Fruit fly (Drosophila melanogaster) whole organism, embryonic: ENCODE results near the gene CG3566.

ENCODE experiments used
- Abd-B ChIP-seq: fragments of 200-800 bp; sonication (Bioruptor generic); optimal IDR thresholded peaks from 2 replicates; lab custom pipeline; 2018; ENCODE audit warnings: missing biosample characterization, mild to moderate bottlenecking, missing genetic modification characterization, moderate library complexity
- Atf3 ChIP-seq: fragments of 200-800 bp; sonication (Bioruptor generic); optimal IDR thresholded peaks from 3 replicates; lab custom pipeline; 2016; ENCODE audit warnings: missing biosample characterization, missing genetic modification characterization
- Atf6 ChIP-seq: fragments of 200-800 bp; sonication (Bioruptor generic); IDR thresholded peaks from 2 replicates; pipeline ENCODE4 v1.3.6; 2022; ENCODE audit warnings: missing biosample characterization, missing genetic modification characterization
- CG10959 ChIP-seq: fragments of 200-800 bp; sonication (Bioruptor generic); IDR thresholded peaks from 2 replicates; pipeline ENCODE4 v1.3.6; 2022; ENCODE audit warnings: missing biosample characterization, missing genetic modification characterization
- CG11695 ChIP-seq: fragments of 200-800 bp; sonication (Bioruptor generic); IDR thresholded peaks from 3 replicates; pipeline ENCODE4 v1.3.6; 2022; ENCODE audit warnings: missing biosample characterization, missing genetic modification characterization
- CG11723 ChIP-seq: fragments of 200-800 bp; sonication (Bioruptor generic); optimal IDR thresholded peaks from 2 replicates; lab custom pipeline; 2017; ENCODE audit warnings: missing biosample characterization, mild to moderate bottlenecking, missing genetic modification characterization
- CG13624 ChIP-seq: fragments of 200-800 bp; sonication (Bioruptor generic); optimal IDR thresholded peaks from 2 replicates; lab custom pipeline; 2016; ENCODE audit warnings: missing biosample characterization, missing genetic modification characterization
- CG14667 ChIP-seq: fragments of 200-800 bp; sonication (Bioruptor generic); IDR thresholded peaks from 2 replicates; pipeline ENCODE4 v1.3.6; 2022; ENCODE audit warnings: missing biosample characterization, missing genetic modification characterization
- CG14710 ChIP-seq: fragments of 200-800 bp; sonication (Bioruptor generic); optimal IDR thresholded peaks from 3 replicates; lab custom pipeline; 2019; ENCODE audit warnings: missing biosample characterization, mild to moderate bottlenecking, missing genetic modification characterization, moderate library complexity
- CG14860 ChIP-seq: fragments of 200-800 bp; sonication (Bioruptor generic); IDR thresholded peaks from 3 replicates; pipeline ENCODE4 v1.3.6; 2022; ENCODE audit warnings: missing biosample characterization, missing genetic modification characterization; ENCODE audit not compliant: partially characterized antibody
- CG16779 ChIP-seq: fragments of 200-800 bp; sonication (Bioruptor generic); IDR thresholded peaks from 2 replicates; pipeline ENCODE4 v1.3.6; 2022; ENCODE audit warnings: missing biosample characterization, missing genetic modification characterization
- CG16813 ChIP-seq: fragments of 200-800 bp; sonication (Bioruptor generic); IDR thresholded peaks from 3 replicates; pipeline ENCODE4 v1.3.6; 2022; ENCODE audit warnings: missing biosample characterization, missing genetic modification characterization; ENCODE audit not compliant: partially characterized antibody
- CG17568 ChIP-seq: fragments of 200-800 bp; sonication (Bioruptor generic); optimal IDR thresholded peaks from 2 replicates; lab custom pipeline; 2018; ENCODE audit warnings: missing biosample characterization, mild to moderate bottlenecking, missing genetic modification characterization, moderate library complexity
- CG1792 ChIP-seq: fragments of 200-800 bp; sonication (Bioruptor generic); optimal IDR thresholded peaks from 2 replicates; lab custom pipeline; 2016; ENCODE audit warnings: missing biosample characterization, missing genetic modification characterization
- CG30020 ChIP-seq: fragments of 200-800 bp; optimal IDR thresholded peaks from 2 replicates; lab custom pipeline; 2019; ENCODE audit warnings: missing biosample characterization, mild to moderate bottlenecking, missing genetic modification characterization, moderate library complexity
- CG31224 ChIP-seq: fragments of 200-800 bp; sonication (Bioruptor generic); IDR thresholded peaks from 2 replicates; pipeline ENCODE4 v1.3.6; 2022; ENCODE audit warnings: missing biosample characterization, missing genetic modification characterization
- CG32532 ChIP-seq: fragments of 200-800 bp; sonication (Bioruptor generic); IDR thresholded peaks from 2 replicates; pipeline ENCODE4 v1.3.6; 2022; ENCODE audit warnings: missing biosample characterization, missing genetic modification characterization
- CG34376 ChIP-seq: fragments of 200-800 bp; sonication (Bioruptor generic); optimal IDR thresholded peaks from 2 replicates; lab custom pipeline; 2018; ENCODE audit warnings: missing biosample characterization, mild to moderate bottlenecking, missing genetic modification characterization
- CG4360 ChIP-seq: fragments of 200-800 bp; sonication (Bioruptor generic); IDR thresholded peaks from 2 replicates; pipeline ENCODE4 v1.3.6; 2022; ENCODE audit warnings: missing biosample characterization, missing genetic modification characterization
- CG4404 ChIP-seq: fragments of 200-800 bp; sonication (Bioruptor generic); IDR thresholded peaks from 2 replicates; pipeline ENCODE4 v1.3.6; 2022; ENCODE audit warnings: missing biosample characterization, missing genetic modification characterization
- CG7271 ChIP-seq: fragments of 200-800 bp; sonication (Bioruptor generic); optimal IDR thresholded peaks from 2 replicates; lab custom pipeline; 2018; ENCODE audit warnings: missing biosample characterization, mild to moderate bottlenecking, missing genetic modification characterization, moderate library complexity
- CG7357 ChIP-seq: fragments of 200-800 bp; sonication (Bioruptor generic); IDR thresholded peaks from 3 replicates; pipeline ENCODE4 v1.3.6; 2022; ENCODE audit warnings: missing biosample characterization, missing genetic modification characterization
- CG7745 ChIP-seq: fragments of 200-800 bp; sonication (Bioruptor generic); optimal IDR thresholded peaks from 2 replicates; lab custom pipeline; 2018; ENCODE audit warnings: missing biosample characterization, mild to moderate bottlenecking, missing genetic modification characterization, moderate library complexity
- CG7839 ChIP-seq: fragments of 200-800 bp; sonication (Bioruptor generic); optimal IDR thresholded peaks from 3 replicates; lab custom pipeline; 2018; ENCODE audit warnings: missing biosample characterization, mild to moderate bottlenecking, missing genetic modification characterization, moderate library complexity
- D ChIP-seq, 2 experiments: fragments of 200-800 bp in 1 of 2; fragments of >200 bp in 1 of 2; sonication (Bioruptor generic) in 1 of 2; optimal IDR thresholded peaks; 2 replicates in 1 of 2; 3 replicates in 1 of 2; lab custom pipeline; 2017; ENCODE audit warnings: mild to moderate bottlenecking in 1 of 2, missing biosample characterization in 1 of 2, missing genetic modification characterization in 1 of 2, missing genetic modification reagents in 1 of 2
- Ets65A ChIP-seq: fragments of 200-800 bp; sonication (Bioruptor generic); peaks from one replicate; lab custom pipeline; 2016; ENCODE audit warnings: missing biosample characterization, missing genetic modification characterization
- GATAe ChIP-seq: fragments of 200-800 bp; sonication (Bioruptor generic); conservative IDR thresholded peaks from 2 replicates; pipeline ENCODE4 v1.3.6; 2022; ENCODE audit warnings: missing biosample characterization, missing genetic modification characterization
- H15 ChIP-seq: fragments of 200-800 bp; sonication (Bioruptor generic); IDR thresholded peaks from 3 replicates; pipeline ENCODE4 v1.3.6; 2022; ENCODE audit warnings: missing biosample characterization, missing genetic modification characterization
- Lhr ChIP-seq: fragments of 200-800 bp; sonication (Bioruptor generic); optimal IDR thresholded peaks from 3 replicates; lab custom pipeline; 2017; ENCODE audit warnings: mild to moderate bottlenecking, missing biosample characterization, missing genetic modification reagents, missing genetic modification characterization
- Lim3 ChIP-seq: fragments of 200-800 bp; sonication (Bioruptor generic); IDR thresholded peaks from 2 replicates; pipeline ENCODE4 v1.3.6; 2022; ENCODE audit warnings: missing biosample characterization, missing genetic modification characterization
- MTF-1 ChIP-seq: fragments of 200-800 bp; sonication (Bioruptor generic); optimal IDR thresholded peaks from 2 replicates; lab custom pipeline; 2018; ENCODE audit warnings: missing biosample characterization, mild to moderate bottlenecking, missing genetic modification characterization, borderline replicate concordance
- Meics ChIP-seq: fragments of 200-800 bp; sonication (Bioruptor generic); optimal IDR thresholded peaks from 2 replicates; lab custom pipeline; 2017; ENCODE audit warnings: missing biosample characterization, mild to moderate bottlenecking, missing genetic modification characterization
- Rfx ChIP-seq: fragments of 200-800 bp; sonication (Bioruptor generic); IDR thresholded peaks from 2 replicates; pipeline ENCODE4 v1.3.6; 2022; ENCODE audit warnings: missing biosample characterization, missing genetic modification characterization
- Sox102F ChIP-seq: fragments of 200-800 bp; sonication (Bioruptor generic); optimal IDR thresholded peaks from 2 replicates; lab custom pipeline; 2018; ENCODE audit warnings: missing biosample characterization, mild to moderate bottlenecking, missing genetic modification characterization, moderate library complexity
- Vsx1 ChIP-seq: fragments of 200-800 bp; sonication (Bioruptor generic); optimal IDR thresholded peaks from 2 replicates; lab custom pipeline; 2017; ENCODE audit warnings: missing biosample characterization, mild to moderate bottlenecking, missing genetic modification characterization, missing genetic modification reagents
- btn ChIP-seq: fragments of 200-800 bp; sonication (Bioruptor generic); optimal IDR thresholded peaks from 2 replicates; lab custom pipeline; 2016; ENCODE audit warnings: missing biosample characterization, missing genetic modification characterization
- chinmo ChIP-seq: fragments of 200-800 bp; sonication (Bioruptor generic); IDR thresholded peaks from 4 replicates; pipeline ENCODE4 v1.3.6; 2022; ENCODE audit warnings: missing biosample characterization, missing genetic modification characterization; ENCODE audit not compliant: partially characterized antibody
- cwo ChIP-seq: fragments of 200-800 bp; sonication (Bioruptor generic); optimal IDR thresholded peaks from 3 replicates; lab custom pipeline; 2017; ENCODE audit warnings: missing biosample characterization, missing genetic modification characterization, mild to moderate bottlenecking, moderate library complexity, missing genetic modification reagents
- dimm ChIP-seq: fragments of 200-800 bp; sonication (Bioruptor generic); IDR thresholded peaks from 2 replicates; pipeline ENCODE4 v1.3.6; 2022; ENCODE audit warnings: missing biosample characterization, missing genetic modification characterization
- jing ChIP-seq: fragments of 200-800 bp; sonication (Bioruptor generic); optimal IDR thresholded peaks from 2 replicates; lab custom pipeline; 2018; ENCODE audit warnings: missing biosample characterization, mild to moderate bottlenecking, missing genetic modification characterization
- kay ChIP-seq: fragments of 200-800 bp; sonication (Bioruptor generic); optimal IDR thresholded peaks from 2 replicates; lab custom pipeline; 2016; ENCODE audit warnings: missing biosample characterization, missing genetic modification characterization
- knrl ChIP-seq: fragments of 200-800 bp; sonication (Bioruptor generic); IDR thresholded peaks from 3 replicates; pipeline ENCODE4 v1.3.6; 2022; ENCODE audit warnings: missing biosample characterization, missing genetic modification characterization; ENCODE audit not compliant: partially characterized antibody
- lab ChIP-seq: fragments of 200-800 bp; sonication (Bioruptor generic); optimal IDR thresholded peaks from 3 replicates; lab custom pipeline; 2017; ENCODE audit warnings: missing biosample characterization, missing genetic modification characterization, mild to moderate bottlenecking, moderate library complexity, missing genetic modification reagents
- oc ChIP-seq: fragments of 200-800 bp; sonication (Bioruptor generic); optimal IDR thresholded peaks from 2 replicates; lab custom pipeline; 2018; ENCODE audit warnings: missing biosample characterization, mild to moderate bottlenecking, missing genetic modification characterization, moderate library complexity
- pan ChIP-seq, 4 experiments: fragments of >200 bp in 3 of 4; fragments of 200-800 bp in 1 of 4; sonication (Bioruptor generic) in 1 of 4; optimal IDR thresholded peaks in 3 of 4; IDR thresholded peaks in 1 of 4; 2 replicates each; pipeline versions ENCODE4 v1.3.6 to Lab custom; 2017 to 2022; ENCODE audit warnings: missing biosample characterization in 2 of 4, missing genetic modification characterization in 2 of 4, mixed read lengths in 1 of 4
- salm ChIP-seq: fragments of 200-800 bp; sonication (Bioruptor generic); optimal IDR thresholded peaks from 2 replicates; lab custom pipeline; 2018; ENCODE audit warnings: missing biosample characterization, mild to moderate bottlenecking, missing genetic modification characterization
- seq ChIP-seq: fragments of 200-800 bp; sonication (Bioruptor generic); IDR thresholded peaks from 2 replicates; pipeline ENCODE4 v1.3.6; 2022; ENCODE audit warnings: missing biosample characterization, missing genetic modification characterization
- sima ChIP-seq: fragments of 200-800 bp; sonication (Bioruptor generic); optimal IDR thresholded peaks from 2 replicates; lab custom pipeline; 2016; ENCODE audit warnings: missing biosample characterization, missing genetic modification characterization
- toy ChIP-seq: fragments of 200-800 bp; sonication (Bioruptor generic); IDR thresholded peaks from 2 replicates; pipeline ENCODE4 v1.3.6; 2022; ENCODE audit warnings: missing biosample characterization, missing genetic modification characterization

Gene CG3566

dm6 chrX:6263614-6264130, 12.9 kb downstream of the CG3566 start (continued):
- no peak for TF ChIP-seq pan (optimal IDR thresholded peaks at IDR 0.05; lab: Kevin White, UChicago)
- TF ChIP-seq pan (GFP tag; optimal IDR thresholded peaks at IDR 0.05 in 1 of 2, IDR thresholded peaks at IDR 0.05 in 1 of 2), result peak in 1 of 2 experiments; percentile 74
- TF ChIP-seq Atf3 (GFP tag; lab: Kevin White, UChicago), result peak; percentile 11
- TF ChIP-seq Vsx1 (GFP tag; lab: Kevin White, UChicago), result peak; percentile 66
- peak; percentile 62 for TF ChIP-seq CG17568 (GFP tag; lab: Kevin White, UChicago)
- peak; percentile 66 for TF ChIP-seq salm (tag; lab: Kevin White, UChicago)
- TF ChIP-seq CG11695 (GFP tag; lab: Robert Waterston, UW), result peak; percentile 78
- no peak for TF ChIP-seq H15 (GFP tag; lab: Robert Waterston, UW)
- TF ChIP-seq CG1792 (GFP tag; lab: Kevin White, UChicago), result peak; percentile 32
- 0 out of 2 replicates have a peak, but pooled peaks have one; percentile 6 for TF ChIP-seq toy (GFP tag; lab: Robert Waterston, UW)
- TF ChIP-seq chinmo (GFP tag; lab: Robert Waterston, UW), result no peak
- TF ChIP-seq Rfx (GFP tag; lab: Robert Waterston, UW), result peak; percentile 65
- peak; percentile 47 for TF ChIP-seq CG14710 (tag; lab: Kevin White, UChicago)
- peak; percentile 34; the same call in 1 of the 2 replicates for TF ChIP-seq CG14667 (GFP tag; lab: Robert Waterston, UW)
- TF ChIP-seq CG7745 (tag; lab: Kevin White, UChicago), result no peak
- peak; percentile 31 for TF ChIP-seq CG30020 (tag; lab: Kevin White, UChicago)
- peak; percentile 90 for TF ChIP-seq lab
- peak; percentile 82 for TF ChIP-seq seq (GFP tag; lab: Robert Waterston, UW)
- TF ChIP-seq Lhr (GFP tag; lab: Kevin White, UChicago), result peak; percentile 3
- no peak for TF ChIP-seq kay
- TF ChIP-seq btn (GFP tag; lab: Kevin White, UChicago), result no peak
- TF ChIP-seq CG31224 (GFP tag; lab: Robert Waterston, UW), result peak; percentile 52
- no peak for TF ChIP-seq sima (GFP tag; lab: Kevin White, UChicago)
- no peak for TF ChIP-seq CG4360 (GFP tag; lab: Robert Waterston, UW)
- peak; percentile 84 for TF ChIP-seq CG34376 (GFP tag; lab: Kevin White, UChicago)
- peak; percentile 80 for TF ChIP-seq cwo
- peak; percentile 73 for TF ChIP-seq CG11723 (GFP tag; lab: Kevin White, UChicago)
- no peak for TF ChIP-seq CG14860 (GFP tag; lab: Robert Waterston, UW)
- TF ChIP-seq GATAe, result no peak
- peak; percentile 35; the same call in 1 of the 3 replicates for TF ChIP-seq CG7357 (GFP tag; lab: Robert Waterston, UW)
- TF ChIP-seq CG13624 (GFP tag; lab: Kevin White, UChicago), result peak; percentile 49
- TF ChIP-seq MTF-1 (GFP tag; lab: Kevin White, UChicago), result no peak
- TF ChIP-seq Lim3 (GFP tag; lab: Robert Waterston, UW), result no peak
- TF ChIP-seq Sox102F (GFP tag; lab: Kevin White, UChicago), result peak; percentile 76
- TF ChIP-seq CG7271, result no peak
- no peak for TF ChIP-seq dimm
- peak; percentile 66 for TF ChIP-seq Abd-B (GFP tag; lab: Kevin White, UChicago)
- TF ChIP-seq CG16813, result no peak
- TF ChIP-seq CG10959 (GFP tag; lab: Robert Waterston, UW), result no peak
- 0 out of 2 replicates have a peak, but pooled peaks have one; percentile 12 for TF ChIP-seq CG4404 (GFP tag; lab: Robert Waterston, UW)
- TF ChIP-seq knrl (GFP tag; lab: Robert Waterston, UW), result no peak
- TF ChIP-seq CG32532 (GFP tag; lab: Robert Waterston, UW), result peak; percentile 71
- TF ChIP-seq jing (GFP tag; lab: Kevin White, UChicago), result peak; percentile 49
- peak; percentile 27 for TF ChIP-seq oc (tag; lab: Kevin White, UChicago)
- peak; percentile 89 for TF ChIP-seq Meics
- peak; percentile 84 for TF ChIP-seq Atf6
- peak; percentile 95 for TF ChIP-seq Ets65A (GFP tag; lab: Kevin White, UChicago)
- TF ChIP-seq D (optimal IDR thresholded peaks at IDR 0.05; lab: Kevin White, UChicago), result no peak
- peak; percentile 74 for TF ChIP-seq D (GFP tag; optimal IDR thresholded peaks at IDR 0.05; lab: Kevin White, UChicago)
- TF ChIP-seq CG7839 (tag; lab: Kevin White, UChicago), result peak; percentile 89
- TF ChIP-seq CG16779 (GFP tag; lab: Robert Waterston, UW), result no peak
